Worm (Caenorhabditis elegans): ENCODE data around the gene zhit-3.
A peak's percentile ranks its signal among the peaks of the same experiment; 100 is the strongest.

Gene zhit-3

DNA sequence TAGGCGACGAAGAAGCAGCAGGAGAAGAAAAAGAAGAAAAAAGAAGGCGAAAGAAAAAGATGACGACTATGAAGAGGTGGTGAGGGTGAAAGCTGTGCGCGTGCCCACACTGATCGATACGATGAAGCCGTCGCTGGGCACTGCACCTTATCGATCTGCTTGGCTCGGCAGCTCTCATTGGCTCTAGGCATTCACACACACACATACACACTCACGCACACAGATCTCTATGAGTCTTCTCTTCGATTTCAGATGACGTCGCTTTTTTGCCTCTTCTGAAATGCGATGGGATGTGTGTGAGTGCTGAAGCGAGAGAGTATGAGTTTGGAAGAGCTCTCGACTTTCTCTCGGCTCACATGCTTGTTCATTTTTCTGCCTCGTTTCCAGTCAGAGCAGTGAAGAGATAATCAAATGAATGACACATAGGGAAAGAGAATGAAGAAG is 37.3 kb downstream of the zhit-3 start (continued):
- peak; percentile 61 for TF ChIP-seq mcd-1 (GFP tag; IDR thresholded peaks at IDR 0.05)
- TF ChIP-seq hmg-20 (GFP tag; IDR thresholded peaks at IDR 0.05) = no peak
- no peak for TF ChIP-seq Y53G8AR.9 (GFP tag; conservative IDR thresholded peaks at IDR 0.05)

DNA sequence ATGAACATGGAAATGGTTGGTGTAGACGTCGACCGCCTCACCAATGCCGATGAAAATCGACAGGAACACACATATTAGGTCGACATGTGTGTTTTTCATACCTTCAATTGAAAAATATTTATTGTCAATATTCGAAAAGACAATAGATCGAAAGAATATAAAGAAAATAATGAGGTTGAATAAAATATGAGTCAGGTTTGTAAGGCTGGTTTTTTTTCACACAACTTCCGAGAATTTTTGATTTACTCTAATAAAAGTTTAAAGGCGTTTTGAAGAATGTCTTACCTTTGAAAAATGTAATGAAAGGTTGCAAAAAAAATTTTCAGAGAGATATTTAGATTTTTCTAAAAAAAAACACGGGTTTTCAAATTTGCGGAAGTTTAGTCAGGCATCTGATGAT is 38.3 kb downstream of the zhit-3 start, which contains the start of gene egl-3:
Gene egl-3, minus strand, starts transcription at position 101 of the 400 bp plus-strand sequence.
- TF ChIP-seq B0019.2 (GFP tag; conservative IDR thresholded peaks at IDR 0.05) (no peak), egrh-3 (GFP tag; IDR thresholded peaks at IDR 0.05) (no peak), Y56A3A.18 (GFP tag; IDR thresholded peaks at IDR 0.05) (no peak), aptf-2 (GFP tag; conservative IDR thresholded peaks at IDR 0.05) (no peak), madf-3 (GFP tag; IDR thresholded peaks at IDR 0.05) (no peak), lsy-27 (tag; optimal IDR thresholded peaks at IDR 0.05; ENCODE audit: borderline replicate concordance, insufficient read depth) (no peak)

DNA sequence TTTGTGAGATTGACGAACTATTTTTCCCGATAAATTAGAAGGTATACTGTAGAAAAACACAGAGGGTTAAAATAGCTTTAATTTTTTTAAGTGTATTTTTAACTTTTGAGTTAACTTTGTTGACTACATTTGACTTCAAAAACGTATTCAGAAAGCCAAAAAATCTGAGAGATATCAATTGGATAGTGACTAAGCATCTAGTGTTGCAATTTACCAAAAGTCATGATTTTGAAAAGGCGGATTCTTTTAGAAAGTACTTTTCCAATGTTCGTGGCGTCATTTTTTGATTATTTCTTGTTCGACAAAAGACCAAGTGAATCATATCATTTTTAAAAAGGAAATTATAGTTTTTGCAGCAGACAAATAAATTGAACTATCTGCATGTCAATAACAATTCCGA is 43.1 kb downstream of the zhit-3 start:
- TF ChIP-seq snpc-4 (GFP tag; optimal IDR thresholded peaks at IDR 0.05) (no peak), snpc-4 (tag; optimal IDR thresholded peaks at IDR 0.05) (no peak), ceh-58 (GFP tag; IDR thresholded peaks at IDR 0.05) (no peak), dpff-1 (tag; optimal IDR thresholded peaks at IDR 0.05) (no peak), snpc-1.3 (tag; optimal IDR thresholded peaks at IDR 0.05; ENCODE audit: insufficient read depth) (no peak), C17E4.6 (GFP tag; IDR thresholded peaks at IDR 0.05) (no peak), ztf-3 (GFP tag; optimal IDR thresholded peaks at IDR 0.05) (no peak), lin-40 (tag; optimal IDR thresholded peaks at IDR 0.05) (peak; percentile 5), ama-1 (optimal IDR thresholded peaks at IDR 0.05) (no peak), ama-1 (GFP tag; optimal IDR thresholded peaks at IDR 0.05) (no peak), let-526 (GFP tag; IDR thresholded peaks at IDR 0.05) (no peak), egrh-3 (GFP tag; IDR thresholded peaks at IDR 0.05) (no peak), attf-3 (GFP tag; conservative IDR thresholded peaks at IDR 0.05) (no peak), zim-3 (tag; optimal IDR thresholded peaks at IDR 0.05) (no peak), cebp-1 (GFP tag; IDR thresholded peaks at IDR 0.05) (no peak), cebp-1 (tag; optimal IDR thresholded peaks at IDR 0.05) (peak; percentile 1), tlf-1 (GFP tag; optimal IDR thresholded peaks at IDR 0.05) (no peak), K12H6.12 (tag; optimal IDR thresholded peaks at IDR 0.05) (no peak), hmg-1.2 (GFP tag; IDR thresholded peaks at IDR 0.05) (no peak), lin-35 (GFP tag; optimal IDR thresholded peaks at IDR 0.05) (peak in 1 of 3 experiments; percentile 18), C06A6.2 (GFP tag; conservative IDR thresholded peaks at IDR 0.05) (no peak), ceh-91 (GFP tag; IDR thresholded peaks at IDR 0.05) (no peak), nhr-90 (tag; optimal IDR thresholded peaks at IDR 0.05) (no peak), madf-3 (GFP tag; IDR thresholded peaks at IDR 0.05) (no peak), Y53F4B.3 (GFP tag; IDR thresholded peaks at IDR 0.05) (no peak), F57A8.1 (GFP tag; optimal IDR thresholded peaks at IDR 0.05) (no peak), D2030.7 (GFP tag; IDR thresholded peaks at IDR 0.05) (no peak)

DNA sequence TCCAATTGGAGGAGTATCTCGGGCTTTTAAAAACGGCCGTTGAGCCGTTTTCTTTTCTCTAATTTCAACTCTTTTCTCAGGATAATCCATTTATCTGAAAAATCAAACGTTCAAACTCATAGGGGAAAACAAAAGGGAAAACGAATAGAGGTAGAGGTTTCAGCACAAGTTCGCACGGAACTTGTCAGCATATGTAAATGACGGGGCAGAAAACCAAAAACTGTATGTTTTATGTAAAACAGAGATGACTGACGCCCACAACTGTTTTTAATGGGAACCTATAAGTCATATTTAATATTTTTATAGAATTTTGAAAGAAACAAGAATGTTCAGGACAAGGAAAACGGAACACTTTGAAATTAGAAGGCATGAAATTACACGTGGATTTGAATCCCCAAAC is 45.6 kb downstream of the zhit-3 start, which contains the start of gene C51E3.6:
Gene C51E3.6, minus strand, starts transcription at position 101 of the 400 bp plus-strand sequence.
- no peak for TF ChIP-seq C17E4.6 (GFP tag; IDR thresholded peaks at IDR 0.05)
